Fruit fly (Drosophila melanogaster) Kc167 (cell line): ENCODE data around the gene stas.

Experiments used
- Myc ChIP-seq: fragments of >200 bp; optimal IDR thresholded peaks from 2 replicates; lab custom pipeline; 2017; ENCODE audit warnings: missing external identifiers
- h ChIP-seq: fragments of >200 bp; optimal IDR thresholded peaks from 3 replicates; lab custom pipeline; 2018; ENCODE audit warnings: missing external identifiers
- psq ChIP-seq: fragments of >200 bp; optimal IDR thresholded peaks from 2 replicates; lab custom pipeline; 2017; ENCODE audit warnings: missing external identifiers
- ttk ChIP-seq: sonication (Bioruptor generic); optimal IDR thresholded peaks from 2 replicates; lab custom pipeline; 2017; ENCODE audit warnings: missing external identifiers

DNA sequence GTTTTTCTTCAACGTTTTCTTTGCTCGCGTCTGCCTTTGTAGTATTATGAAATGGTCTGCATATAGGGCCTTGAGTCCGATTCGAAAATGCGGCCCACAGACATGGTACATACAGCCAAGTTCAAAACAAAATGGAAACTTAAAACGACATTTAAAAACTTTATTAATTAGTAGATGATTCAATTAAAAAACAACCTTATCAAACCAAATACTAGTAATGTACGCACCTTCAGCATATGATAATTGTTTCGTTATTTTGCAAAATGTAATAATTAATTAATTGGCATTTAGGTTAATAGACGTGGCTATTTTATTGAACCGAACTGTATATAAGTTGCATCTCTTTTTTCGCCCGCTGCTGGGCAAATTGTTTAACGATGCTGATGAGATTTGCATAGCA is 33.0 kb downstream of the stas start:
- TF ChIP-seq psq (lab: Kevin White, UChicago) (no peak), h (lab: Kevin White, UChicago) (no peak), ttk (lab: Kevin White, UChicago) (no peak), Myc (lab: Kevin White, UChicago) (no peak)
